Worm (Caenorhabditis elegans): ENCODE measurements around the gene Y73C8C.3.

- TF ChIP-seq mml-1 (tag; optimal IDR thresholded peaks at IDR 0.05) (no peak), nhr-12 (tag; optimal IDR thresholded peaks at IDR 0.05) (no peak), nhr-43 (tag; optimal IDR thresholded peaks at IDR 0.05; ENCODE audit: poor library complexity, severe bottlenecking) (no peak), pqm-1 (tag; optimal IDR thresholded peaks at IDR 0.05) (no peak), jun-1 (tag; optimal IDR thresholded peaks at IDR 0.05) (no peak), mdl-1 (tag; optimal IDR thresholded peaks at IDR 0.05) (no peak), unc-39 (tag; optimal IDR thresholded peaks at IDR 0.05) (no peak), lin-15B (tag; optimal IDR thresholded peaks at IDR 0.05) (no peak), snpc-4 (tag; optimal IDR thresholded peaks at IDR 0.05) (no peak), ZK546.5 (tag; optimal IDR thresholded peaks at IDR 0.05) (no peak)
Measured at ce11 chrV:3114973-3115372, at the start of gene Y73C8C.3.
